Worm (Caenorhabditis elegans) whole organism, L4 larva: ENCODE measurements around the gene Y55F3AM.5.

ENCODE experiments used
- D1046.2 ChIP-seq: fragments of 200-800 bp; sonication (Bioruptor generic); IDR thresholded peaks from 2 replicates; pipeline ENCODE4 v1.3.6; 2022; ENCODE audit warnings: missing genetic modification characterization, missing compliant biosample characterization
- T26A8.4 ChIP-seq: fragments of 200-800 bp; sonication (Bioruptor generic); IDR thresholded peaks from 2 replicates; pipeline ENCODE4 v1.3.6; 2022; ENCODE audit warnings: missing genetic modification characterization, missing compliant biosample characterization
- Y48G9A.11 ChIP-seq: fragments of 200-800 bp; sonication (Bioruptor generic); IDR thresholded peaks from 2 replicates; pipeline ENCODE4 v1.3.6; 2022; ENCODE audit warnings: missing genetic modification reagents, missing genetic modification characterization, missing compliant biosample characterization
- Y5F2A.4 ChIP-seq: fragments of 200-800 bp; sonication (Bioruptor generic); optimal IDR thresholded peaks from 2 replicates; lab custom pipeline; 2018; ENCODE audit warnings: mild to moderate bottlenecking, missing genetic modification characterization, missing compliant biosample characterization
- aha-1 ChIP-seq: fragments of 150-350 bp; peaks from one replicate; lab custom pipeline; 2014; ENCODE audit warnings: missing biosample characterization, missing genetic modification characterization
- aly-2 ChIP-seq: sonication (generic microtip); optimal IDR thresholded peaks from 2 replicates; lab custom pipeline; 2018; ENCODE audit warnings: missing biosample characterization, missing genetic modification characterization
- ama-1 ChIP-seq: fragments of 150-350 bp; optimal IDR thresholded peaks from 2 replicates; lab custom pipeline; 2014; ENCODE audit warnings: inconsistent platforms, mixed read lengths
- ceh-20 ChIP-seq: fragments of 200-800 bp; sonication (Bioruptor generic); IDR thresholded peaks from 2 replicates; pipeline ENCODE4 v1.3.6; 2022; ENCODE audit warnings: missing genetic modification reagents, missing genetic modification characterization, missing compliant biosample characterization
- ceh-32 ChIP-seq: sonication (generic microtip); optimal IDR thresholded peaks from 2 replicates; lab custom pipeline; 2016; ENCODE audit warnings: mild to moderate bottlenecking, missing genetic modification characterization, missing compliant biosample characterization; ENCODE audit not compliant: poor library complexity
- ceh-44 ChIP-seq: fragments of 200-800 bp; sonication (Bioruptor generic); IDR thresholded peaks from 2 replicates; pipeline ENCODE4 v1.3.6; 2022; ENCODE audit warnings: missing genetic modification reagents, missing genetic modification characterization, missing compliant biosample characterization
- ceh-62 ChIP-seq: sonication (generic microtip); optimal IDR thresholded peaks from 2 replicates; lab custom pipeline; 2017; ENCODE audit warnings: missing biosample characterization, missing genetic modification characterization
- ces-1 ChIP-seq: fragments of 150-350 bp; sonication (generic microtip); optimal IDR thresholded peaks from 4 replicates; lab custom pipeline; 2014; ENCODE audit warnings: missing biosample characterization, missing genetic modification reagents, missing genetic modification characterization
- daf-12 ChIP-seq: fragments of 150-350 bp; optimal IDR thresholded peaks from 2 replicates; lab custom pipeline; 2014; ENCODE audit warnings: missing biosample characterization, missing genetic modification reagents, missing genetic modification characterization
- daf-16 ChIP-seq, 3 experiments: sonication (generic microtip); optimal IDR thresholded peaks; 2 replicates each; lab custom pipeline; 2016 to 2017; ENCODE audit warnings: missing genetic modification characterization in 3 of 3, missing genetic modification reagents in 3 of 3, mild to moderate bottlenecking in 2 of 3, missing compliant biosample characterization in 2 of 3, missing biosample characterization in 1 of 3, moderate library complexity in 1 of 3
- daf-8 ChIP-seq: fragments of 200-800 bp; sonication (Bioruptor generic); IDR thresholded peaks from 2 replicates; pipeline ENCODE4 v1.3.6; 2022; ENCODE audit warnings: missing genetic modification characterization, missing compliant biosample characterization
- dmd-6 ChIP-seq: fragments of 200-800 bp; sonication (Bioruptor generic); IDR thresholded peaks from 2 replicates; pipeline ENCODE4 v1.3.6; 2022; ENCODE audit warnings: missing genetic modification reagents, missing genetic modification characterization, missing compliant biosample characterization
- dmd-8 ChIP-seq: fragments of 200-800 bp; sonication (Bioruptor generic); IDR thresholded peaks from 2 replicates; pipeline ENCODE4 v1.3.6; 2022; ENCODE audit warnings: missing genetic modification characterization, missing compliant biosample characterization
- dmd-9 ChIP-seq: fragments of 200-800 bp; sonication (Bioruptor generic); IDR thresholded peaks from 2 replicates; pipeline ENCODE4 v1.3.6; 2022; ENCODE audit warnings: missing genetic modification reagents, missing genetic modification characterization, missing compliant biosample characterization
- gei-8 ChIP-seq: fragments of 200-800 bp; sonication (Bioruptor generic); optimal IDR thresholded peaks from 2 replicates; lab custom pipeline; 2018; ENCODE audit warnings: mild to moderate bottlenecking, missing genetic modification characterization, missing compliant biosample characterization
- hif-1 ChIP-seq, 2 experiments: sonication (generic microtip); optimal IDR thresholded peaks; 2 replicates each; lab custom pipeline; 2016 to 2017; ENCODE audit warnings: missing compliant biosample characterization in 2 of 2, missing genetic modification characterization in 2 of 2, missing genetic modification reagents in 2 of 2, missing genotype in 2 of 2, mild to moderate bottlenecking in 1 of 2
- hlh-11 ChIP-seq: fragments of 200-800 bp; sonication (Bioruptor generic); optimal IDR thresholded peaks from 2 replicates; lab custom pipeline; 2018; ENCODE audit warnings: mild to moderate bottlenecking, missing genetic modification characterization, missing compliant biosample characterization
- hlh-30 ChIP-seq: sonication (generic microtip); optimal IDR thresholded peaks from 2 replicates; lab custom pipeline; 2017; ENCODE audit warnings: antibody characterized with exemption, mild to moderate bottlenecking, missing genetic modification characterization, missing compliant biosample characterization; ENCODE audit not compliant: insufficient read depth
- hmg-1.1 ChIP-seq: fragments of 200-800 bp; sonication (Bioruptor generic); IDR thresholded peaks from 2 replicates; pipeline ENCODE4 v1.3.6; 2022; ENCODE audit warnings: missing genetic modification reagents, missing genetic modification characterization, missing compliant biosample characterization
- lin-1 ChIP-seq: fragments of 200-800 bp; sonication (Bioruptor generic); IDR thresholded peaks from 2 replicates; pipeline ENCODE4 v1.3.6; 2022; ENCODE audit warnings: missing genetic modification reagents, missing genetic modification characterization, missing compliant biosample characterization
- lin-13 ChIP-seq: fragments of 150-350 bp; optimal IDR thresholded peaks from 2 replicates; lab custom pipeline; 2014; ENCODE audit warnings: missing biosample characterization, missing genetic modification reagents, missing genetic modification characterization
- lin-38 ChIP-seq: fragments of 200-800 bp; sonication (Bioruptor generic); IDR thresholded peaks from 2 replicates; pipeline ENCODE4 v1.3.6; 2022; ENCODE audit warnings: missing genetic modification reagents, missing genetic modification characterization, missing compliant biosample characterization
- lsy-2 ChIP-seq, 2 experiments: fragments of 150-350 bp in 1 of 2; sonication (generic microtip) in 1 of 2; optimal IDR thresholded peaks; 2 replicates each; lab custom pipeline; 2014 to 2017; ENCODE audit warnings: missing biosample characterization in 2 of 2, missing genetic modification characterization in 2 of 2
- mdt-29 ChIP-seq: fragments of 200-800 bp; sonication (Bioruptor generic); IDR thresholded peaks from 2 replicates; pipeline ENCODE4 v1.3.6; 2022; ENCODE audit warnings: missing genetic modification reagents, missing genetic modification characterization, missing compliant biosample characterization
- mes-2 ChIP-seq: sonication (generic microtip); optimal IDR thresholded peaks from 2 replicates; lab custom pipeline; 2016; ENCODE audit warnings: missing genotype, mild to moderate bottlenecking, missing genetic modification characterization, missing compliant biosample characterization; ENCODE audit not compliant: poor library complexity, severe bottlenecking
- nhr-102 ChIP-seq: sonication (generic microtip); optimal IDR thresholded peaks from 2 replicates; lab custom pipeline; 2016; ENCODE audit warnings: mild to moderate bottlenecking, missing genetic modification characterization, moderate library complexity, missing compliant biosample characterization
- nhr-25 ChIP-seq: sonication (generic microtip); optimal IDR thresholded peaks from 2 replicates; lab custom pipeline; 2017; ENCODE audit warnings: missing genetic modification characterization, mild to moderate bottlenecking, missing compliant biosample characterization, antibody characterized with exemption, moderate library complexity, borderline replicate concordance; ENCODE audit not compliant: insufficient read depth
- php-3 ChIP-seq: fragments of 200-800 bp; sonication (Bioruptor generic); IDR thresholded peaks from 2 replicates; pipeline ENCODE4 v1.3.6; 2022; ENCODE audit warnings: missing genetic modification reagents, missing genetic modification characterization, missing compliant biosample characterization
- pqm-1 ChIP-seq: sonication (generic microtip); optimal IDR thresholded peaks from 2 replicates; lab custom pipeline; 2017; ENCODE audit warnings: missing biosample characterization, missing genetic modification characterization
- rbr-2 ChIP-seq: sonication (generic microtip); optimal IDR thresholded peaks from 2 replicates; lab custom pipeline; 2016; ENCODE audit warnings: missing genotype, missing genetic modification characterization, missing compliant biosample characterization
- saeg-2 ChIP-seq: fragments of 200-800 bp; sonication (Bioruptor generic); IDR thresholded peaks from 2 replicates; pipeline ENCODE4 v1.3.6; 2022; ENCODE audit warnings: missing genetic modification reagents, missing genetic modification characterization, missing compliant biosample characterization
- set-16 ChIP-seq: fragments of 200-800 bp; sonication (Bioruptor generic); IDR thresholded peaks from 2 replicates; pipeline ENCODE4 v1.3.6; 2022; ENCODE audit warnings: missing genetic modification reagents, missing genetic modification characterization, missing compliant biosample characterization
- spr-3 ChIP-seq: fragments of 200-800 bp; sonication (Bioruptor generic); optimal IDR thresholded peaks from 2 replicates; lab custom pipeline; 2018; ENCODE audit warnings: mild to moderate bottlenecking, missing genetic modification characterization, missing compliant biosample characterization
- tra-1 ChIP-seq: fragments of 200-800 bp; sonication (Bioruptor generic); IDR thresholded peaks from 2 replicates; pipeline ENCODE4 v1.3.6; 2022; ENCODE audit warnings: missing genetic modification reagents, missing genetic modification characterization, missing compliant biosample characterization
- unc-130 ChIP-seq: sonication (generic microtip); optimal IDR thresholded peaks from 2 replicates; lab custom pipeline; 2016; ENCODE audit warnings: missing genetic modification reagents, missing genetic modification characterization, missing compliant biosample characterization
- unc-62 ChIP-seq, 3 experiments: fragments of 150-350 bp in 1 of 3; sonication (generic microtip); optimal IDR thresholded peaks in 2 of 3; peaks in 1 of 3; 1 replicate in 1 of 3; 2 replicates in 2 of 3; lab custom pipeline; 2014 to 2017; ENCODE audit warnings: missing biosample characterization in 3 of 3, missing genetic modification characterization in 3 of 3, missing genetic modification reagents in 3 of 3, missing genotype in 1 of 3
- vab-7 ChIP-seq: fragments of 200-800 bp; sonication (Bioruptor generic); IDR thresholded peaks from 2 replicates; pipeline ENCODE4 v1.3.6; 2022; ENCODE audit warnings: missing genetic modification reagents, missing genetic modification characterization, missing compliant biosample characterization
- zip-11 ChIP-seq: fragments of 200-800 bp; sonication (Bioruptor generic); IDR thresholded peaks from 2 replicates; pipeline ENCODE4 v1.3.6; 2022; ENCODE audit warnings: missing genetic modification characterization, missing compliant biosample characterization
- ztf-7 ChIP-seq: fragments of 150-350 bp; optimal IDR thresholded peaks from 2 replicates; lab custom pipeline; 2014; ENCODE audit warnings: missing biosample characterization, missing genetic modification characterization

Y55F3AM.5 gene

DNA sequence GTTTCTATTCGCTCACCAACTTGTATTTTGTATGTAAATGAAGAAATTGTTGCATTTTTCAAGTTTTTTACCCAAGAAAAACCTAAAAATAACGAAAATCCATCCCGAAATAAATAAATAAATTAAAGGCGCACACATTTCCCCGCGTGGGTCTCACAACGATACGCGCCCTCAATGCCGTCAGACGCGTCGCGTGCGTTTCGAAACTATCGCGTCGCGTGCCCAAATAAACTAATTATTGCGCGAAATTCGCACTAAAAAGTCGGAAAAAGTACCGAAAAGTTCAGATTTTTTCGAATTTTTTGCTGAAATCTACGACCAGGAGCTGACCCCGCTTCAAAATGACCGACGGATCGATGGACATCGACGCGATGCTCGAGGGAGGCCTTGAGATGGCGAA, 13.4 kb downstream of the Y55F3AM.5 start, which contains the start of gene rbm-39 (continued):
- TF ChIP-seq T26A8.4 (GFP tag; lab: Robert Waterston, UW) (peak; percentile 63), unc-62 (GFP tag; optimal IDR thresholded peaks at IDR 0.05 in 1 of 2; lab: Kevin White, UChicago) (peak in 1 of 2 experiments; percentile 32), unc-62 (tag; optimal IDR thresholded peaks at IDR 0.05; lab: Kevin White, UChicago) (no peak), dmd-6 (peak; percentile 42), ama-1 (lab: Kevin White, UChicago) (peak; percentile 90), Y48G9A.11 (GFP tag; lab: Robert Waterston, UW) (no peak), ztf-7 (peak; percentile 58), tra-1 (GFP tag; lab: Robert Waterston, UW) (0 out of 2 replicates have a peak, but pooled peaks have one; percentile 41), unc-130 (GFP tag; lab: Kevin White, UChicago) (peak; percentile 76), nhr-102 (tag; lab: Kevin White, UChicago) (peak; percentile 53), set-16 (no peak), lin-13 (GFP tag; lab: Kevin White, UChicago) (peak; percentile 81), ceh-62 (tag; lab: Kevin White, UChicago) (no peak), ces-1 (no peak), ceh-20 (GFP tag; lab: Robert Waterston, UW) (0 out of 2 replicates have a peak, but pooled peaks have one; percentile 20), dmd-9 (GFP tag; lab: Robert Waterston, UW) (no peak), daf-12 (tag; lab: Kevin White, UChicago) (no peak), Y5F2A.4 (GFP tag; lab: Kevin White, UChicago) (no peak), hif-1 (tag; optimal IDR thresholded peaks at IDR 0.05; lab: Kevin White, UChicago) (peak in 1 of 2 experiments; percentile 95), rbr-2 (tag; lab: Kevin White, UChicago) (peak; percentile 75), mdt-29 (GFP tag; lab: Robert Waterston, UW) (no peak), hlh-30 (peak; percentile 90), gei-8 (no peak), aly-2 (tag; lab: Kevin White, UChicago) (no peak), hlh-11 (peak; percentile 77), mes-2 (tag; lab: Kevin White, UChicago) (peak; percentile 94), daf-16 (GFP tag; optimal IDR thresholded peaks at IDR 0.05; lab: Kevin White, UChicago) (peak; percentile 21 to 53), daf-16 (tag; optimal IDR thresholded peaks at IDR 0.05; lab: Kevin White, UChicago) (peak; percentile 55), pqm-1 (tag; lab: Kevin White, UChicago) (no peak)
- TF ChIP-seq, all 104 proteins: peak for 41

DNA sequence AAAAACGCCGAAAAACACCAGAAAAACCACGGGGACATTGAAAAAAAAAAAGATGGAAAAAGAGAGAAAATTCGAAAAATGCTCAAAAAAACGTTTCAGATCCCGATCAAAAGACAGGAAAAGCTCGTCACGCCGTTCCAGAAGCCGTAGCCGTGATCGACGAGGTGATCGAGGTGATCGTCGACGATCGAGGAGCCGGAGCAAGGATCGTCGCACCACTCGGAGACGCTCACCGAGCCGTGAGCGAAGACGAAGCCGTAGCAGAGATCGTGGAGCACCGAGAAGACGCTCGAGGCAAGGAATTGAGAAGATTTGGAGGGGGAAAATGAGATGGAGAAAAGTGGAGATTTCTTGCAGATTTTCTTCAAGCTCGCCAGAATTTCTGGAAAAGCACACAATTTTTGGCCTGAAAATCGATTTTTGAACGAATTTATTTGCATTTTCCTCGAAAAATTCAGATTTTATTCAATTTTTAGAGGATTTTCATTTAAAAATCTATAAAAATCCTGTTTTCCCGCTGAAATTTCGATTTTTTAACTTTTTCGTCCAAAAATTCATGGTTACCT, 14.3 kb downstream of the Y55F3AM.5 start:
- TF ChIP-seq dmd-9 (GFP tag; lab: Robert Waterston, UW) (no peak), mes-2 (tag; lab: Kevin White, UChicago) (peak; percentile 13), hlh-30 (no peak), set-16 (peak; percentile 88), saeg-2 (no peak), daf-8 (GFP tag; lab: Robert Waterston, UW) (no peak), php-3 (GFP tag; lab: Robert Waterston, UW) (no peak), aha-1 (tag; lab: Kevin White, UChicago) (peak; percentile 38)

DNA sequence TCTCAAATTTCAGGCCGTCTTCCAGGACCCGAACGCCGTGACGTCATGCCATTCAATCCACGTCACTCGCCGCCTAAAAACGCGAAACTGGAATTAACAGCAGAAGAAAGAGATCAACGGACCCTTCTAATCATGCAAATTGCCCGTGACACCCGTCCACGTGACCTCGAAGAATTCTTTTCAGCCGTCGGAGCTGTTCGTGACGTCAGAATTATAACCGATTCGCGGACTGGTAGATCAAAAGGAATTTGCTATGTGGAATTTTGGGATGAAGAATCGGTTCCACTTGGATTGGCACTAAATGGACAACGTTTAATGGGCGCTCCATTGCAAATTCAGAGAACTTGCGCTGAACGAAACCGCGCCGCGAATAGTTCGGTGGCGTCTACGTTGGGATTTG, 16.4 kb downstream of the Y55F3AM.5 start:
- TF ChIP-seq ceh-32 (no peak), unc-62 (GFP tag; optimal IDR thresholded peaks at IDR 0.05 in 1 of 2; lab: Kevin White, UChicago) (peak in 1 of 2 experiments; percentile 94), unc-62 (tag; optimal IDR thresholded peaks at IDR 0.05; lab: Kevin White, UChicago) (no peak)
- TF ChIP-seq, all 104 proteins: peak for 1

DNA sequence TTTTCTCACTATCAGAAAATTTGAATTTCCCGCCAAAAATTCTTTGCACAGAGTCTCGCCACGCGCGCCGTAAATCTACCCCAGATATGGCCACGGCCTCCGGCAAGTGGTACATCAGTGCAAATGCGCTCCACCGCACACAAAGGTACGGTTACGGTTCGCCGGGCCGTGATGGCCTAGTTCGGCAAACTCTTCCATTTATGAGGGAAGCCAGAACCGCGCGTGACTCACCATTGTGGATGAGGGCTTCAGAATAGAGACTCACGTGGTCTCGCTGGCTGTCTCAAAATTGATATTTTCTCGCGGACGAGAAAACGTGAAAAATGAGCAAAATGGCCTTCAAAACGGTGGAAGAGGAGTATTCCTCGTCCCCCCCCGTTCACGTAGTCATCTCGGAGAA, 20.8 kb downstream of the Y55F3AM.5 start:
- TF ChIP-seq ceh-44 (no peak), hmg-1.1 (GFP tag; lab: Robert Waterston, UW) (no peak), nhr-25 (tag; lab: Kevin White, UChicago) (no peak), lin-1 (GFP tag; lab: Robert Waterston, UW) (no peak), zip-11 (no peak), vab-7 (GFP tag; lab: Robert Waterston, UW) (no peak), spr-3 (GFP tag; lab: Kevin White, UChicago) (no peak), lsy-2 (tag; optimal IDR thresholded peaks at IDR 0.05; lab: Kevin White, UChicago) (no peak), lin-38 (peak; percentile 50), dmd-8 (GFP tag; lab: Robert Waterston, UW) (no peak), D1046.2 (GFP tag; lab: Robert Waterston, UW) (0 out of 2 replicates have a peak, but pooled peaks have one; percentile 61), set-16 (peak; percentile 19; the same call in 1 of the 2 replicates), hif-1 (tag; optimal IDR thresholded peaks at IDR 0.05; lab: Kevin White, UChicago) (no peak), ces-1 (no peak), daf-12 (tag; lab: Kevin White, UChicago) (no peak)
